Worm (Caenorhabditis elegans): ENCODE measurements around the gene str-208.

str-208 gene

ce11 chrV:4934406-4934805 lies 22.2 kb upstream of the str-208 start, which contains the start of gene catp-2:
catp-2 (plus strand) TSS chrV:4934706.
- TF ChIP-seq dao-5 (tag; optimal IDR thresholded peaks at IDR 0.05): no peak
- TF ChIP-seq W03F9.2 (tag; optimal IDR thresholded peaks at IDR 0.05): no peak
- no peak for TF ChIP-seq him-1 (tag; optimal IDR thresholded peaks at IDR 0.05)

- no peak for TF ChIP-seq W03F9.2 (tag; optimal IDR thresholded peaks at IDR 0.05)
- TF ChIP-seq dao-5 (tag; optimal IDR thresholded peaks at IDR 0.05): no peak
- TF ChIP-seq him-1 (tag; optimal IDR thresholded peaks at IDR 0.05): no peak
Measured at ce11 chrV:4935096-4935495, 21.5 kb upstream of the str-208 start.

- TF ChIP-seq W03F9.2 (tag; optimal IDR thresholded peaks at IDR 0.05) (no peak), him-1 (tag; optimal IDR thresholded peaks at IDR 0.05) (no peak), dao-5 (tag; optimal IDR thresholded peaks at IDR 0.05) (no peak)
Measured at ce11 chrV:4937337-4937736, 19.3 kb upstream of the str-208 start.

- TF ChIP-seq W03F9.2 (tag; optimal IDR thresholded peaks at IDR 0.05) (no peak), dao-5 (tag; optimal IDR thresholded peaks at IDR 0.05) (no peak), him-1 (tag; optimal IDR thresholded peaks at IDR 0.05) (no peak)
Measured at ce11 chrV:4944219-4944618, 12.4 kb upstream of the str-208 start, which contains the start of gene str-211. str-211 (minus strand) TSS chrV:4944319.

- TF ChIP-seq W03F9.2 (tag; optimal IDR thresholded peaks at IDR 0.05): no peak
- TF ChIP-seq him-1 (tag; optimal IDR thresholded peaks at IDR 0.05): no peak
- no peak for TF ChIP-seq dao-5 (tag; optimal IDR thresholded peaks at IDR 0.05)
Measured at ce11 chrV:4948635-4949034, 8.0 kb upstream of the str-208 start, which contains the start of gene str-209. str-209 (plus strand) TSS chrV:4948935.

- no peak for TF ChIP-seq him-1 (tag; optimal IDR thresholded peaks at IDR 0.05)
- TF ChIP-seq dao-5 (tag; optimal IDR thresholded peaks at IDR 0.05): no peak
- no peak for TF ChIP-seq W03F9.2 (tag; optimal IDR thresholded peaks at IDR 0.05)
Measured at ce11 chrV:4951434-4951833, 5.2 kb upstream of the str-208 start, which contains the start of gene str-207. str-207 (plus strand) TSS chrV:4951734.

ce11 chrV:4957619-4958018 lies 990 bp downstream of the str-208 start:
- no peak for TF ChIP-seq him-1 (tag; optimal IDR thresholded peaks at IDR 0.05)
- TF ChIP-seq W03F9.2 (tag; optimal IDR thresholded peaks at IDR 0.05): no peak
- TF ChIP-seq dao-5 (tag; optimal IDR thresholded peaks at IDR 0.05): no peak

- no peak for TF ChIP-seq W03F9.2 (tag; optimal IDR thresholded peaks at IDR 0.05)
- TF ChIP-seq him-1 (tag; optimal IDR thresholded peaks at IDR 0.05): no peak
- TF ChIP-seq dao-5 (tag; optimal IDR thresholded peaks at IDR 0.05): no peak
Measured at ce11 chrV:4960686-4961085, 4.1 kb downstream of the str-208 start.

- TF ChIP-seq him-1 (tag; optimal IDR thresholded peaks at IDR 0.05): no peak
Measured at ce11 chrV:4962968-4963367, 6.3 kb downstream of the str-208 start, which contains the start of gene tam-1. tam-1 (minus strand) TSS chrV:4963102.

ce11 chrV:4963606-4964005 lies 7.0 kb downstream of the str-208 start:
- TF ChIP-seq W03F9.2 (tag; optimal IDR thresholded peaks at IDR 0.05) (peak; percentile 39), him-1 (tag; optimal IDR thresholded peaks at IDR 0.05) (no peak), dao-5 (tag; optimal IDR thresholded peaks at IDR 0.05) (no peak)

ce11 chrV:4964020-4964635 lies 7.5 kb downstream of the str-208 start:
- no peak for TF ChIP-seq dao-5 (tag; optimal IDR thresholded peaks at IDR 0.05)
- no peak for TF ChIP-seq him-1 (tag; optimal IDR thresholded peaks at IDR 0.05)
- no peak for TF ChIP-seq W03F9.2 (tag; optimal IDR thresholded peaks at IDR 0.05)

- no peak for TF ChIP-seq him-1 (tag; optimal IDR thresholded peaks at IDR 0.05)
- no peak for TF ChIP-seq W03F9.2 (tag; optimal IDR thresholded peaks at IDR 0.05)
- no peak for TF ChIP-seq dao-5 (tag; optimal IDR thresholded peaks at IDR 0.05)
Measured at ce11 chrV:4964671-4965420, 8.2 kb downstream of the str-208 start.

- TF ChIP-seq him-1 (tag; optimal IDR thresholded peaks at IDR 0.05) (no peak), dao-5 (tag; optimal IDR thresholded peaks at IDR 0.05) (no peak), W03F9.2 (tag; optimal IDR thresholded peaks at IDR 0.05) (no peak)
Measured at ce11 chrV:4965790-4966189, 9.2 kb downstream of the str-208 start.

- no peak for TF ChIP-seq him-1 (tag; optimal IDR thresholded peaks at IDR 0.05)
- TF ChIP-seq dao-5 (tag; optimal IDR thresholded peaks at IDR 0.05): no peak
- TF ChIP-seq W03F9.2 (tag; optimal IDR thresholded peaks at IDR 0.05): no peak
Measured at ce11 chrV:4967238-4967637, 10.6 kb downstream of the str-208 start.

Measured in whole organism, L4/young adult.